Fruit fly (Drosophila melanogaster) whole organism, embryonic: ENCODE measurements around the gene Fit2.

ENCODE experiments used
- B-H1 ChIP-seq: fragments of 200-800 bp; sonication (Bioruptor generic); IDR thresholded peaks from 3 replicates; pipeline ENCODE4 v1.3.6; 2022; ENCODE audit warnings: missing biosample characterization, missing genetic modification characterization
- BEAF-32 ChIP-seq: fragments of 200-800 bp; sonication (Bioruptor generic); optimal IDR thresholded peaks from 3 replicates; lab custom pipeline; 2017; ENCODE audit warnings: missing biosample characterization, missing genetic modification characterization, mild to moderate bottlenecking, moderate library complexity, missing genetic modification reagents
- Bgb ChIP-seq: fragments of 200-800 bp; sonication (Bioruptor generic); IDR thresholded peaks from 2 replicates; pipeline ENCODE4 v1.3.6; 2022; ENCODE audit warnings: missing biosample characterization, missing genetic modification characterization; ENCODE audit not compliant: partially characterized antibody
- CG10267 ChIP-seq: fragments of 200-800 bp; sonication (Bioruptor generic); optimal IDR thresholded peaks from 2 replicates; lab custom pipeline; 2018; ENCODE audit warnings: missing biosample characterization, mild to moderate bottlenecking, missing genetic modification characterization, moderate library complexity
- CG12071 ChIP-seq: fragments of 200-800 bp; sonication (Bioruptor generic); optimal IDR thresholded peaks from 3 replicates; lab custom pipeline; 2018; ENCODE audit warnings: missing biosample characterization, mild to moderate bottlenecking, missing genetic modification characterization
- CG12659 ChIP-seq: fragments of 200-800 bp; sonication (Bioruptor generic); optimal IDR thresholded peaks from 3 replicates; lab custom pipeline; 2017; ENCODE audit warnings: mild to moderate bottlenecking, missing biosample characterization, missing genetic modification reagents, missing genetic modification characterization
- CG12769 ChIP-seq: fragments of 200-800 bp; sonication (Bioruptor generic); optimal IDR thresholded peaks from 2 replicates; lab custom pipeline; 2019; ENCODE audit warnings: missing biosample characterization, mild to moderate bottlenecking, missing genetic modification characterization, moderate library complexity
- CG13287 ChIP-seq: fragments of 200-800 bp; sonication (Bioruptor generic); IDR thresholded peaks from 2 replicates; pipeline ENCODE4 v1.3.6; 2022; ENCODE audit warnings: missing biosample characterization, missing genetic modification characterization; ENCODE audit not compliant: partially characterized antibody
- CG15514 ChIP-seq: fragments of 200-800 bp; sonication (Bioruptor generic); optimal IDR thresholded peaks from 3 replicates; lab custom pipeline; 2017; ENCODE audit warnings: missing biosample characterization, missing genetic modification characterization, mild to moderate bottlenecking, moderate library complexity, missing genetic modification reagents
- CG17912 ChIP-seq: fragments of 200-800 bp; sonication (Bioruptor generic); optimal IDR thresholded peaks from 2 replicates; lab custom pipeline; 2018; ENCODE audit warnings: missing biosample characterization, mild to moderate bottlenecking, missing genetic modification characterization
- CG18011 ChIP-seq: fragments of 200-800 bp; sonication (Bioruptor generic); optimal IDR thresholded peaks from 2 replicates; lab custom pipeline; 2017; ENCODE audit warnings: missing biosample characterization, missing genetic modification characterization, mild to moderate bottlenecking, moderate library complexity, missing genotype
- CG2712 ChIP-seq: fragments of 200-800 bp; optimal IDR thresholded peaks from 3 replicates; lab custom pipeline; 2019; ENCODE audit warnings: missing biosample characterization, mild to moderate bottlenecking, missing genetic modification characterization, moderate library complexity
- CG30020 ChIP-seq: fragments of 200-800 bp; optimal IDR thresholded peaks from 2 replicates; lab custom pipeline; 2019; ENCODE audit warnings: missing biosample characterization, mild to moderate bottlenecking, missing genetic modification characterization, moderate library complexity
- CG33557 ChIP-seq: fragments of 200-800 bp; sonication (Bioruptor generic); optimal IDR thresholded peaks from 2 replicates; lab custom pipeline; 2019; ENCODE audit warnings: missing biosample characterization, mild to moderate bottlenecking, missing genetic modification characterization, moderate library complexity
- CG3847 ChIP-seq: fragments of 200-800 bp; sonication (Bioruptor generic); IDR thresholded peaks from 2 replicates; pipeline ENCODE4 v1.3.6; 2022; ENCODE audit warnings: missing biosample characterization, missing genetic modification characterization
- CG4424 ChIP-seq: fragments of 200-800 bp; sonication (Bioruptor generic); optimal IDR thresholded peaks from 3 replicates; lab custom pipeline; 2016; ENCODE audit warnings: missing biosample characterization, missing genetic modification characterization
- CG4707 ChIP-seq: fragments of 200-800 bp; sonication (Bioruptor generic); optimal IDR thresholded peaks from 2 replicates; lab custom pipeline; 2018; ENCODE audit warnings: missing biosample characterization, mild to moderate bottlenecking, missing genetic modification characterization, moderate library complexity
- CG5180 ChIP-seq: fragments of 200-800 bp; sonication (Bioruptor generic); optimal IDR thresholded peaks from 3 replicates; lab custom pipeline; 2017; ENCODE audit warnings: missing biosample characterization, missing genetic modification characterization, mild to moderate bottlenecking, moderate library complexity, missing genetic modification reagents
- CG6272 ChIP-seq: fragments of 200-800 bp; sonication (Bioruptor generic); IDR thresholded peaks from 2 replicates; pipeline ENCODE4 v1.3.6; 2022; ENCODE audit warnings: missing biosample characterization, missing genetic modification characterization
- CG7928 ChIP-seq: fragments of 200-800 bp; sonication (Bioruptor generic); optimal IDR thresholded peaks from 2 replicates; lab custom pipeline; 2017; ENCODE audit warnings: missing biosample characterization, mild to moderate bottlenecking, missing genetic modification characterization
- CG9609 ChIP-seq: fragments of 200-800 bp; sonication (Bioruptor generic); optimal IDR thresholded peaks from 3 replicates; lab custom pipeline; 2016; ENCODE audit warnings: missing biosample characterization, missing genetic modification characterization
- CG9727 ChIP-seq: fragments of 200-800 bp; sonication (Bioruptor generic); optimal IDR thresholded peaks from 3 replicates; lab custom pipeline; 2017; ENCODE audit warnings: missing biosample characterization, mild to moderate bottlenecking, missing genetic modification characterization
- CG9817 ChIP-seq: fragments of 200-800 bp; sonication (Bioruptor generic); optimal IDR thresholded peaks from 2 replicates; lab custom pipeline; 2018; ENCODE audit warnings: missing biosample characterization, mild to moderate bottlenecking, missing genetic modification characterization, moderate library complexity
- Chrac-16 ChIP-seq: fragments of 200-800 bp; sonication (Bioruptor generic); optimal IDR thresholded peaks from 3 replicates; lab custom pipeline; 2016; ENCODE audit warnings: missing biosample characterization, missing genetic modification characterization
- Deaf1 ChIP-seq: fragments of 200-800 bp; optimal IDR thresholded peaks from 3 replicates; lab custom pipeline; 2019; ENCODE audit warnings: missing biosample characterization, mild to moderate bottlenecking, missing genetic modification characterization, moderate library complexity
- Dll ChIP-seq: fragments of 200-800 bp; sonication (Bioruptor generic); IDR thresholded peaks from 4 replicates; pipeline ENCODE4 v1.3.6; 2022; ENCODE audit warnings: missing biosample characterization, missing genetic modification characterization; ENCODE audit not compliant: partially characterized antibody
- Drgx ChIP-seq: fragments of 200-800 bp; sonication (Bioruptor generic); IDR thresholded peaks from 2 replicates; pipeline ENCODE4 v1.3.6; 2022; ENCODE audit warnings: missing biosample characterization, missing genetic modification characterization
- Elba2 ChIP-seq: fragments of 200-800 bp; sonication (Bioruptor generic); optimal IDR thresholded peaks from 3 replicates; lab custom pipeline; 2016; ENCODE audit warnings: missing biosample characterization, missing genetic modification characterization
- HmgZ ChIP-seq: fragments of 200-800 bp; sonication (Bioruptor generic); optimal IDR thresholded peaks from 2 replicates; lab custom pipeline; 2018; ENCODE audit warnings: missing biosample characterization, mild to moderate bottlenecking, missing genetic modification characterization
- Mrtf ChIP-seq: fragments of 200-800 bp; sonication (Bioruptor generic); IDR thresholded peaks from 3 replicates; pipeline ENCODE4 v1.3.6; 2022; ENCODE audit warnings: missing biosample characterization, missing genetic modification characterization
- NC2β ChIP-seq: fragments of 200-800 bp; sonication (Bioruptor generic); optimal IDR thresholded peaks from 2 replicates; lab custom pipeline; 2016; ENCODE audit warnings: missing biosample characterization, missing genetic modification characterization
- Scr ChIP-seq: fragments of 200-800 bp; sonication (Bioruptor generic); IDR thresholded peaks from 2 replicates; pipeline ENCODE4 v1.3.6; 2022; ENCODE audit warnings: missing biosample characterization, missing genetic modification characterization; ENCODE audit not compliant: partially characterized antibody
- Sin3A ChIP-seq: fragments of >200 bp; optimal IDR thresholded peaks from 2 replicates; lab custom pipeline; 2018
- Stat92E ChIP-seq, 3 experiments: fragments of >200 bp in 2 of 3; fragments of 200-800 bp in 1 of 3; sonication (Bioruptor generic) in 1 of 3; optimal IDR thresholded peaks; 2 replicates each; lab custom pipeline; 2017 to 2019; ENCODE audit warnings: missing biosample characterization in 3 of 3, missing genetic modification characterization in 3 of 3, mild to moderate bottlenecking in 1 of 3, moderate library complexity in 1 of 3
- Xbp1 ChIP-seq: fragments of 200-800 bp; sonication (Bioruptor generic); optimal IDR thresholded peaks from 3 replicates; lab custom pipeline; 2016; ENCODE audit warnings: missing biosample characterization, mild to moderate bottlenecking, missing genetic modification characterization
- YL-1 ChIP-seq: fragments of 200-800 bp; sonication (Bioruptor generic); optimal IDR thresholded peaks from 3 replicates; lab custom pipeline; 2017; ENCODE audit warnings: missing biosample characterization, mild to moderate bottlenecking, missing genetic modification characterization
- ab ChIP-seq: fragments of 200-800 bp; sonication (Bioruptor generic); optimal IDR thresholded peaks from 2 replicates; lab custom pipeline; 2016; ENCODE audit warnings: missing biosample characterization, missing genetic modification characterization
- cad ChIP-seq: fragments of >200 bp; optimal IDR thresholded peaks from 2 replicates; lab custom pipeline; 2017; ENCODE audit warnings: missing biosample characterization, missing genetic modification characterization
- fd3F ChIP-seq: fragments of 200-800 bp; sonication (Bioruptor generic); optimal IDR thresholded peaks from 2 replicates; lab custom pipeline; 2018; ENCODE audit warnings: missing biosample characterization, mild to moderate bottlenecking, missing genetic modification characterization, moderate library complexity
- insv ChIP-seq, 2 experiments: fragments of 200-800 bp; sonication (Bioruptor generic); optimal IDR thresholded peaks; 3 replicates each; lab custom pipeline; 2016 to 2018; ENCODE audit warnings: missing biosample characterization in 2 of 2, missing genetic modification characterization in 2 of 2
- lbe ChIP-seq: fragments of 200-800 bp; sonication (Bioruptor generic); optimal IDR thresholded peaks from 2 replicates; lab custom pipeline; 2016; ENCODE audit warnings: missing biosample characterization, mild to moderate bottlenecking, missing genetic modification characterization
- nerfin-2 ChIP-seq: fragments of 200-800 bp; sonication (Bioruptor generic); IDR thresholded peaks from 2 replicates; pipeline ENCODE4 v1.3.6; 2022; ENCODE audit warnings: missing biosample characterization, missing genetic modification characterization; ENCODE audit not compliant: partially characterized antibody
- sens-2 ChIP-seq: fragments of 200-800 bp; sonication (Bioruptor generic); IDR thresholded peaks from 2 replicates; pipeline ENCODE4 v1.3.6; 2022; ENCODE audit warnings: missing biosample characterization, missing genetic modification characterization
- so ChIP-seq: fragments of 200-800 bp; sonication (Bioruptor generic); IDR thresholded peaks from 3 replicates; pipeline ENCODE4 v1.3.6; 2022; ENCODE audit warnings: missing biosample characterization, missing genetic modification characterization
- stwl ChIP-seq: fragments of 200-800 bp; sonication (Bioruptor generic); optimal IDR thresholded peaks from 3 replicates; lab custom pipeline; 2018; ENCODE audit warnings: missing biosample characterization, mild to moderate bottlenecking, missing genetic modification characterization, moderate library complexity
- vfl ChIP-seq: fragments of 200-800 bp; sonication (Bioruptor generic); optimal IDR thresholded peaks from 2 replicates; lab custom pipeline; 2016; ENCODE audit warnings: missing biosample characterization, missing genetic modification characterization
- wdn ChIP-seq: fragments of 200-800 bp; sonication (Bioruptor generic); IDR thresholded peaks from 2 replicates; pipeline ENCODE4 v1.3.6; 2022; ENCODE audit warnings: missing biosample characterization, missing genetic modification characterization
- z ChIP-seq: fragments of 200-800 bp; sonication (Bioruptor generic); IDR thresholded peaks from 3 replicates; pipeline ENCODE4 v1.3.6; 2022; ENCODE audit warnings: missing biosample characterization, missing genetic modification characterization

Gene Fit2

dm6 chr3L:17044799-17045198, 20.7 kb downstream of the Fit2 start, which contains the start of gene Pop5 (continued):
- TF ChIP-seq B-H1 (GFP tag; lab: Robert Waterston, UW) (no peak), CG10267 (tag; lab: Kevin White, UChicago) (peak; percentile 24), BEAF-32 (GFP tag; lab: Kevin White, UChicago) (peak; percentile 57), CG9817 (tag; lab: Kevin White, UChicago) (peak; percentile 1), Stat92E (GFP tag; optimal IDR thresholded peaks at IDR 0.05; lab: Kevin White, UChicago) (no peak), Elba2 (peak; percentile 73), HmgZ (peak; percentile 58), fd3F (no peak), CG18011 (GFP tag; lab: Kevin White, UChicago) (peak; percentile 12), CG17912 (peak; percentile 42), CG4424 (GFP tag; lab: Kevin White, UChicago) (no peak), Drgx (0 out of 2 replicates have a peak, but pooled peaks have one; percentile 19), CG9727 (peak; percentile 26), insv (GFP tag; optimal IDR thresholded peaks at IDR 0.05; lab: Kevin White, UChicago) (peak in 1 of 2 experiments; percentile 62), CG12659 (GFP tag; lab: Kevin White, UChicago) (peak; percentile 36), Mrtf (GFP tag; lab: Robert Waterston, UW) (no peak), ab (GFP tag; lab: Kevin White, UChicago) (no peak), YL-1 (GFP tag; lab: Kevin White, UChicago) (peak; percentile 36), CG13287 (GFP tag; lab: Robert Waterston, UW) (peak; percentile 34; the same call in 1 of the 2 replicates), Bgb (GFP tag; lab: Robert Waterston, UW) (peak; percentile 46; the same call in 1 of the 2 replicates), CG30020 (tag; lab: Kevin White, UChicago) (peak; percentile 28), CG12071 (no peak), Scr (GFP tag; lab: Robert Waterston, UW) (peak; percentile 55), CG6272 (GFP tag; lab: Robert Waterston, UW) (no peak), lbe (GFP tag; lab: Kevin White, UChicago) (no peak), CG2712 (peak; percentile 2), Dll (GFP tag; lab: Robert Waterston, UW) (0 out of 4 replicates have a peak, but pooled peaks have one; percentile 33), CG15514 (GFP tag; lab: Kevin White, UChicago) (peak; percentile 61), CG9609 (GFP tag; lab: Kevin White, UChicago) (peak; percentile 12)
- TF ChIP-seq, all 482 proteins: peak for 101

- peak; percentile 96 for TF ChIP-seq CG12769 (tag; lab: Kevin White, UChicago)
- TF ChIP-seq nerfin-2 (GFP tag; lab: Robert Waterston, UW) = no peak
- no peak for TF ChIP-seq wdn (GFP tag; lab: Robert Waterston, UW)
- TF ChIP-seq CG33557 (GFP tag; lab: Kevin White, UChicago) = no peak
- TF ChIP-seq NC2β (GFP tag; lab: Kevin White, UChicago) = no peak
- TF ChIP-seq vfl (GFP tag; lab: Kevin White, UChicago) = no peak
- TF ChIP-seq CG5180 (GFP tag; lab: Kevin White, UChicago) = no peak
- TF ChIP-seq CG4707 = no peak
- no peak for TF ChIP-seq cad (GFP tag; lab: Kevin White, UChicago)
- TF ChIP-seq Xbp1 (GFP tag; lab: Kevin White, UChicago) = no peak
- 0 out of 3 replicates have a peak, but pooled peaks have one; percentile 35 for TF ChIP-seq z (GFP tag; lab: Robert Waterston, UW)
- no peak for TF ChIP-seq Sin3A (lab: Kevin White, UChicago)
- TF ChIP-seq so (GFP tag; lab: Robert Waterston, UW) = peak; percentile 67; the same call in 1 of the 3 replicates
- peak; percentile 14; the same call in 1 of the 2 replicates for TF ChIP-seq CG3847 (GFP tag; lab: Robert Waterston, UW)
- TF ChIP-seq CG7928 (GFP tag; lab: Kevin White, UChicago) = peak; percentile 2
- TF ChIP-seq sens-2 = no peak
- TF ChIP-seq Deaf1 (tag; lab: Kevin White, UChicago) = peak; percentile 91
- TF ChIP-seq Chrac-16 (GFP tag; lab: Kevin White, UChicago) = no peak
- no peak for TF ChIP-seq stwl (tag; lab: Kevin White, UChicago)
These were observed 21.5 kb downstream of the Fit2 start, which contains the start of gene TpnC73F for dm6 chr3L:17045431-17046238. Gene TpnC73F, plus strand, starts transcription at chr3L:17046063.
